Worm (Caenorhabditis elegans) whole organism, late embryonic: Measurements from ENCODE around the gene Y38E10A.9.

ENCODE experiments used
- dmd-4 ChIP-seq: sonication (generic microtip); optimal IDR thresholded peaks from 2 replicates; lab custom pipeline; 2016; ENCODE audit warnings: borderline replicate concordance, missing genetic modification characterization, missing compliant biosample characterization
- gmeb-2 ChIP-seq: sonication (generic microtip); optimal IDR thresholded peaks from 2 replicates; lab custom pipeline; 2016; ENCODE audit warnings: missing genetic modification characterization, inconsistent platforms, missing compliant biosample characterization
- hlh-6 ChIP-seq: sonication (generic microtip); optimal IDR thresholded peaks from 2 replicates; lab custom pipeline; 2016; ENCODE audit warnings: missing genotype, missing genetic modification characterization, missing compliant biosample characterization
- nfya-1 ChIP-seq: sonication (generic microtip); optimal IDR thresholded peaks from 2 replicates; lab custom pipeline; 2017; ENCODE audit warnings: missing genetic modification characterization, mild to moderate bottlenecking, missing compliant biosample characterization, antibody characterized with exemption, moderate library complexity

DNA sequence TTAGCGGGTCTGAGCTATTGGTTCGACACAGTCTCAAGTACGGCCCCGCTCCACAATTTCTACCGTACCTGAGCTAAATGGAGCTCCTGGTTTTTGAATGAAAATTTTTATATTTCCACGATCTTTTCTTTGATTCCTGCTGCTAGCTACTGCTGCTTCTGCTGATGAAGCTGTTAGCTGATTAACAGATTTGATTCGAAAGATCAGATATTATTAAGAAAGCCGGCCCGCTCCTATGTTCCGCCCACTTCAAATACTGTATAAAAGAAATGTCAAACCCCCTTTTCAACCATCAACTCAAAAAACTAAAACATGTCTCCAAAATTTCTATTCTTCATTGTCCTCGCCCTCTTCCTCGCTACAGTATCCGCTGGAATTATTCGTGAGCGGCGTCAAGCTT lies 8.8 kb downstream of the Y38E10A.9 start, which contains the start of gene nspe-3:
- TF ChIP-seq hlh-6 (no peak), gmeb-2 (tag; lab: Kevin White, UChicago) (no peak), nfya-1 (tag; lab: Kevin White, UChicago) (no peak), dmd-4 (tag; lab: Kevin White, UChicago) (no peak)
